Worm (Caenorhabditis elegans): ENCODE results near the gene sri-21.

DNA sequence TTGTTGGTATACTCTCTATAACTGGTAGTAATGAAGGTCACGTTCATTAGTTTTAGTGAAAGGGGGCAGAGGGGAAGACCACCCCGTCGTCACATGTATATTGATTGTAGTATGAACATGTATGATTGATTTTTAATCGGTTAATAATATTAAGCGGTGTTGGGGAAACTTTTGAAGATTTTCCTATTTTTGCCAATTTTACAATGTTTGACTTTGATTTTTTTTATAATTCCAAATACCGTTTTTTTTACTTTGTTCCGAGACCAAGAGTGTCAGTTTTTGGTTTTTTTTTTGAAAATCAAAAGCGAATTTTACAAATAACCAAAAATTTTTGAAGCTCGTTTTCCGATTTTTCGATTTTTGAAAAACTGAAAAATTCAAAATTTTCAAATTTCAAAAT is 14.4 kb upstream of the sri-21 start, which contains the start of gene nhr-221:
- TF ChIP-seq dao-5 (tag; optimal IDR thresholded peaks at IDR 0.05): no peak
- TF ChIP-seq W03F9.2 (tag; optimal IDR thresholded peaks at IDR 0.05): no peak
